Fruit fly (Drosophila melanogaster) whole organism, wandering third instar larva: Measurements from ENCODE around the gene ex.

Source experiments
- Abd-B ChIP-seq: fragments of >200 bp; optimal IDR thresholded peaks from 2 replicates; lab custom pipeline; 2017; ENCODE audit warnings: missing biosample characterization, missing genetic modification characterization
- CG32264 ChIP-seq: fragments of 200-800 bp; sonication (Bioruptor generic); optimal IDR thresholded peaks from 2 replicates; lab custom pipeline; 2016; ENCODE audit warnings: missing biosample characterization, missing genetic modification characterization
- CG9705 ChIP-seq: fragments of 200-800 bp; sonication (Bioruptor generic); optimal IDR thresholded peaks from 2 replicates; lab custom pipeline; 2018; ENCODE audit warnings: missing biosample characterization, mild to moderate bottlenecking, missing genetic modification characterization
- CrebA ChIP-seq: fragments of 200-800 bp; sonication (Bioruptor generic); optimal IDR thresholded peaks from 2 replicates; lab custom pipeline; 2016; ENCODE audit warnings: missing biosample characterization, mild to moderate bottlenecking, missing genetic modification characterization, borderline replicate concordance
- Dfd ChIP-seq: fragments of >200 bp; optimal IDR thresholded peaks from 2 replicates; lab custom pipeline; 2017; ENCODE audit warnings: missing biosample characterization, missing genetic modification characterization
- Dif ChIP-seq: fragments of 200-275, 200-300 bp; sonication (Bioruptor generic); optimal IDR thresholded peaks from 2 replicates; lab custom pipeline; 2018; ENCODE audit warnings: missing biosample characterization, missing genetic modification characterization; ENCODE audit not compliant: partially characterized antibody
- GATAd ChIP-seq: sonication (Bioruptor generic); optimal IDR thresholded peaks from 2 replicates; lab custom pipeline; 2016; ENCODE audit warnings: missing biosample characterization, missing genetic modification characterization
- HLH106 ChIP-seq: fragments of 200-800 bp; optimal IDR thresholded peaks from 3 replicates; lab custom pipeline; 2019; ENCODE audit warnings: missing biosample characterization, mild to moderate bottlenecking, missing genetic modification characterization, moderate library complexity
- Hnf4 ChIP-seq: fragments of 200-800 bp; sonication (Bioruptor generic); optimal IDR thresholded peaks from 2 replicates; lab custom pipeline; 2016; ENCODE audit warnings: missing biosample characterization, mild to moderate bottlenecking, missing genetic modification characterization
- Hr78 ChIP-seq: fragments of >200 bp; optimal IDR thresholded peaks from 2 replicates; lab custom pipeline; 2017; ENCODE audit warnings: missing biosample characterization, missing genetic modification characterization
- Hr83 ChIP-seq: fragments of 200-300 bp; sonication (Bioruptor generic); optimal IDR thresholded peaks from 2 replicates; lab custom pipeline; 2016; ENCODE audit warnings: missing biosample characterization, mild to moderate bottlenecking, missing genetic modification characterization, moderate library complexity; ENCODE audit not compliant: poor library complexity, severe bottlenecking
- Jra ChIP-seq: sonication (Bioruptor generic); optimal IDR thresholded peaks from 2 replicates; lab custom pipeline; 2016; ENCODE audit warnings: missing biosample characterization, missing genetic modification characterization
- Mio ChIP-seq: sonication (Bioruptor generic); optimal IDR thresholded peaks from 2 replicates; lab custom pipeline; 2016; ENCODE audit warnings: missing biosample characterization, missing genetic modification characterization
- Myc ChIP-seq: fragments of >200 bp; optimal IDR thresholded peaks from 2 replicates; lab custom pipeline; 2017
- N ChIP-seq: fragments of >200 bp; optimal IDR thresholded peaks from 2 replicates; lab custom pipeline; 2018; ENCODE audit warnings: missing biosample characterization, missing external identifiers, missing genetic modification characterization
- OdsH ChIP-seq: fragments of 200-800 bp; sonication (Bioruptor generic); optimal IDR thresholded peaks from 2 replicates; lab custom pipeline; 2016; ENCODE audit warnings: missing biosample characterization, mild to moderate bottlenecking, missing genetic modification characterization
- Rel ChIP-seq, 2 experiments: fragments of 200-800 bp; sonication (Bioruptor generic) in 1 of 2; optimal IDR thresholded peaks; 2 replicates in 1 of 2; 3 replicates in 1 of 2; lab custom pipeline; 2016 to 2019; ENCODE audit warnings: mild to moderate bottlenecking in 2 of 2, missing biosample characterization in 2 of 2, missing genetic modification characterization in 2 of 2, moderate library complexity in 1 of 2
- Sp1 ChIP-seq: fragments of 200-800 bp; sonication (Bioruptor generic); optimal IDR thresholded peaks from 3 replicates; lab custom pipeline; 2019; ENCODE audit warnings: missing biosample characterization, mild to moderate bottlenecking, missing genetic modification characterization, moderate library complexity
- Vsx2 ChIP-seq: fragments of 200-300, 225-300 bp; sonication (Bioruptor generic); optimal IDR thresholded peaks from 2 replicates; lab custom pipeline; 2018; ENCODE audit warnings: missing biosample characterization, missing genetic modification characterization; ENCODE audit not compliant: partially characterized antibody
- br ChIP-seq: fragments of 200-800 bp; sonication (Bioruptor generic); optimal IDR thresholded peaks from 2 replicates; lab custom pipeline; 2016; ENCODE audit warnings: missing biosample characterization, missing genetic modification characterization
- brk ChIP-seq: fragments of 200-800 bp; sonication (Bioruptor generic); optimal IDR thresholded peaks from 2 replicates; lab custom pipeline; 2016; ENCODE audit warnings: missing biosample characterization, mild to moderate bottlenecking, missing genetic modification characterization
- dl ChIP-seq, 2 experiments: fragments of 175-275, 200-275 bp in 1 of 2; fragments of 200-275 bp in 1 of 2; sonication (Bioruptor generic); optimal IDR thresholded peaks; lab custom pipeline; 2018; ENCODE audit warnings: mild to moderate bottlenecking in 2 of 2, missing biosample characterization in 2 of 2, missing genetic modification characterization in 2 of 2, moderate library complexity in 2 of 2; ENCODE audit not compliant: partially characterized antibody in 2 of 2, insufficient read depth in 1 of 2
- dmrt93B ChIP-seq: fragments of 200-800 bp; sonication (Bioruptor generic); optimal IDR thresholded peaks from 2 replicates; lab custom pipeline; 2018; ENCODE audit warnings: missing biosample characterization, mild to moderate bottlenecking, missing genetic modification characterization
- dsf ChIP-seq: sonication (Bioruptor generic); optimal IDR thresholded peaks from 2 replicates; lab custom pipeline; 2016; ENCODE audit warnings: missing biosample characterization, missing genetic modification characterization, borderline replicate concordance
- ey ChIP-seq: fragments of 200-800 bp; sonication (Bioruptor generic); optimal IDR thresholded peaks from 2 replicates; lab custom pipeline; 2016; ENCODE audit warnings: missing biosample characterization, missing genetic modification characterization
- foxo ChIP-seq, 2 experiments: fragments of 200-800 bp; sonication (Bioruptor generic); optimal IDR thresholded peaks; 2 replicates in 1 of 2; 3 replicates in 1 of 2; lab custom pipeline; 2016 to 2017; ENCODE audit warnings: missing biosample characterization in 2 of 2, missing genetic modification characterization in 2 of 2
- fru ChIP-seq: fragments of 200-800 bp; sonication (Bioruptor generic); optimal IDR thresholded peaks from 3 replicates; lab custom pipeline; 2016; ENCODE audit warnings: missing biosample characterization, mild to moderate bottlenecking, missing genetic modification characterization
- h ChIP-seq: fragments of 200-800 bp; sonication (Bioruptor generic); optimal IDR thresholded peaks from 3 replicates; lab custom pipeline; 2016; ENCODE audit warnings: missing biosample characterization, mild to moderate bottlenecking, missing genetic modification characterization
- jim ChIP-seq: fragments of 175-275, 200-325 bp; sonication (Bioruptor generic); optimal IDR thresholded peaks from 2 replicates; lab custom pipeline; 2016; ENCODE audit warnings: missing biosample characterization, mild to moderate bottlenecking, missing genetic modification characterization
- lola ChIP-seq: fragments of >200 bp; optimal IDR thresholded peaks from 2 replicates; lab custom pipeline; 2017; ENCODE audit warnings: missing biosample characterization, missing genetic modification characterization
- pan ChIP-seq: fragments of >200 bp; optimal IDR thresholded peaks from 2 replicates; lab custom pipeline; 2017
- psq ChIP-seq: fragments of 200-800 bp; sonication (Bioruptor generic); optimal IDR thresholded peaks from 3 replicates; lab custom pipeline; 2017; ENCODE audit warnings: missing biosample characterization, mild to moderate bottlenecking, missing genetic modification characterization, moderate library complexity
- rgr ChIP-seq: fragments of 200-800 bp; sonication (Bioruptor generic); optimal IDR thresholded peaks from 3 replicates; lab custom pipeline; 2016; ENCODE audit warnings: missing biosample characterization, mild to moderate bottlenecking, missing genetic modification characterization
- sage ChIP-seq: fragments of 200-800 bp; sonication (Bioruptor generic); optimal IDR thresholded peaks from 2 replicates; lab custom pipeline; 2016; ENCODE audit warnings: missing biosample characterization, mild to moderate bottlenecking, missing genetic modification characterization
- sv ChIP-seq: fragments of 200-800 bp; sonication (Bioruptor generic); optimal IDR thresholded peaks from 3 replicates; lab custom pipeline; 2016; ENCODE audit warnings: missing biosample characterization, missing genetic modification characterization
- tai ChIP-seq: sonication (Bioruptor generic); optimal IDR thresholded peaks from 2 replicates; lab custom pipeline; 2016; ENCODE audit warnings: missing biosample characterization, missing genetic modification characterization
- usp ChIP-seq: fragments of >200 bp; optimal IDR thresholded peaks from 2 replicates; lab custom pipeline; 2017; ENCODE audit warnings: missing biosample characterization, missing genetic modification characterization
- woc ChIP-seq: sonication (Bioruptor generic); optimal IDR thresholded peaks from 2 replicates; lab custom pipeline; 2016; ENCODE audit warnings: missing biosample characterization, mild to moderate bottlenecking, missing genetic modification characterization

Gene ex

dm6 chr2L:441927-442691 lies 11.1 kb downstream of the ex start:
- TF ChIP-seq br (GFP tag; lab: Kevin White, UChicago) (peak; percentile 96), ey (GFP tag; lab: Kevin White, UChicago) (peak; percentile 96), Dfd (GFP tag; lab: Kevin White, UChicago) (no peak), h (GFP tag; lab: Kevin White, UChicago) (peak; percentile 96), lola (GFP tag; lab: Kevin White, UChicago) (no peak), brk (GFP tag; lab: Kevin White, UChicago) (no peak), Sp1 (GFP tag; lab: Kevin White, UChicago) (peak; percentile 94), Dif (GFP tag; lab: Kevin White, UChicago) (no peak), OdsH (GFP tag; lab: Kevin White, UChicago) (peak; percentile 95), CG9705 (GFP tag; lab: Kevin White, UChicago) (peak; percentile 76), GATAd (GFP tag; lab: Kevin White, UChicago) (no peak), Vsx2 (GFP tag; lab: Kevin White, UChicago) (peak; percentile 4), foxo (GFP tag; optimal IDR thresholded peaks at IDR 0.05; lab: Kevin White, UChicago) (peak; percentile 63 to 97), Hnf4 (GFP tag; lab: Kevin White, UChicago) (peak; percentile 93), sv (peak; percentile 48), HLH106 (tag; lab: Kevin White, UChicago) (peak; percentile 94), Mio (GFP tag; lab: Kevin White, UChicago) (peak; percentile 67), N (GFP tag; lab: Kevin White, UChicago) (no peak), jim (GFP tag; lab: Kevin White, UChicago) (no peak), pan (no peak), tai (GFP tag; lab: Kevin White, UChicago) (no peak), dsf (GFP tag; lab: Kevin White, UChicago) (peak; percentile 80), dmrt93B (GFP tag; lab: Kevin White, UChicago) (peak; percentile 90), psq (GFP tag; lab: Kevin White, UChicago) (peak; percentile 91), CrebA (GFP tag; lab: Kevin White, UChicago) (no peak), usp (GFP tag; lab: Kevin White, UChicago) (no peak), rgr (peak; percentile 94), sage (GFP tag; lab: Kevin White, UChicago) (peak; percentile 96), Abd-B (no peak), dl (GFP tag; optimal IDR thresholded peaks at IDR 0.05; lab: Kevin White, UChicago; ENCODE audit: insufficient read depth in 1 of 2, partially characterized antibody in 2 of 2) (peak in 1 of 2 experiments; percentile 10), Hr78 (no peak), Jra (GFP tag; lab: Kevin White, UChicago) (peak; percentile 86), Rel (GFP tag; optimal IDR thresholded peaks at IDR 0.05; lab: Kevin White, UChicago) (peak; percentile 92), Rel (tag; optimal IDR thresholded peaks at IDR 0.05; lab: Kevin White, UChicago) (peak; percentile 61), woc (peak; percentile 97), Hr83 (peak; percentile 82), CG32264 (GFP tag; lab: Kevin White, UChicago) (peak; percentile 91), fru (peak; percentile 97), Myc (lab: Kevin White, UChicago) (no peak)

DNA sequence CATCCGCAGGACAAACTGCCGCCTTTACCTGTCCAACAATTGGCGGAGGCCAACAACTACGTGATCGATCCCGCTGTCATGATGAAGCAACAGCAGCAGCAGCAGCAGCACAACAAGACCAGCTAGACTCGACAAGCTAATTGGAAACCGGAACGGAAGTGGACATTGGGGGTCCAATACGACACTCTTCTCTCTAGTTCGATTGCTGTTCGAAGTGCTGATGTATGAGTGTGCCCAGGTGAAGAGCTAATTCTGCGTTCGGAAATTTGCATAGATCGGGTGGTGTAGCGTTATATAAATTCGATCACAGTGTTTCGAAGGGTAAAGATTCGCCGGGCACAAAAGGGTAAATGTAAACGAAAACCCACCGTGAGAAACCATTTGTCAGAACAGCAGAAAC lies 16.1 kb downstream of the ex start:
- TF ChIP-seq CrebA (GFP tag; lab: Kevin White, UChicago): no peak
- TF ChIP-seq Abd-B: no peak
- no peak for TF ChIP-seq foxo (GFP tag; optimal IDR thresholded peaks at IDR 0.05; lab: Kevin White, UChicago)
